Worm (Caenorhabditis elegans) whole organism, young adult: ENCODE results near the gene parn-2.

Experiments
- B0261.1 ChIP-seq: sonication (generic microtip); optimal IDR thresholded peaks from 2 replicates; lab custom pipeline; 2016; ENCODE audit warnings: mild to moderate bottlenecking, missing genetic modification characterization, moderate library complexity, missing compliant biosample characterization
- C06A6.2 ChIP-seq: fragments of 200-800 bp; sonication (Bioruptor generic); conservative IDR thresholded peaks from 2 replicates; pipeline ENCODE4 v1.3.6; 2022; ENCODE audit warnings: missing genetic modification characterization, missing compliant biosample characterization
- F39B2.1 ChIP-seq: fragments of 200-800 bp; sonication (Bioruptor generic); IDR thresholded peaks from 2 replicates; pipeline ENCODE4 v1.3.6; 2022; ENCODE audit warnings: missing genetic modification reagents, missing genetic modification characterization, missing compliant biosample characterization
- Y53F4B.3 ChIP-seq: fragments of 200-800 bp; sonication (Bioruptor generic); IDR thresholded peaks from 2 replicates; pipeline ENCODE4 v1.3.6; 2022; ENCODE audit warnings: missing genetic modification reagents, missing genetic modification characterization, missing compliant biosample characterization
- attf-3 ChIP-seq: fragments of 200-800 bp; sonication (Bioruptor generic); conservative IDR thresholded peaks from 2 replicates; pipeline ENCODE4 v1.3.6; 2022; ENCODE audit warnings: missing genetic modification reagents, missing genetic modification characterization, missing compliant biosample characterization
- ccch-3 ChIP-seq: fragments of 200-800 bp; sonication (Bioruptor generic); optimal IDR thresholded peaks from 2 replicates; lab custom pipeline; 2018; ENCODE audit warnings: mild to moderate bottlenecking, missing genetic modification characterization, missing compliant biosample characterization
- ceh-58 ChIP-seq: fragments of 200-800 bp; sonication (Bioruptor generic); IDR thresholded peaks from 2 replicates; pipeline ENCODE4 v1.3.6; 2022; ENCODE audit warnings: missing genetic modification characterization, missing compliant biosample characterization
- dox-1 ChIP-seq: fragments of 200-800 bp; sonication (Bioruptor generic); IDR thresholded peaks from 2 replicates; pipeline ENCODE4 v1.3.6; 2022; ENCODE audit warnings: missing genetic modification reagents, missing genetic modification characterization, missing compliant biosample characterization
- dpl-1 ChIP-seq: fragments of 150-350 bp; optimal IDR thresholded peaks from 2 replicates; lab custom pipeline; 2014; ENCODE audit warnings: missing biosample characterization, missing genetic modification reagents, missing genetic modification characterization
- egl-18 ChIP-seq: fragments of 200-800 bp; sonication (Bioruptor generic); IDR thresholded peaks from 2 replicates; pipeline ENCODE4 v1.3.6; 2022; ENCODE audit warnings: missing genetic modification reagents, missing genetic modification characterization, missing compliant biosample characterization
- egrh-3 ChIP-seq: fragments of 200-800 bp; sonication (Bioruptor generic); IDR thresholded peaks from 2 replicates; pipeline ENCODE4 v1.3.6; 2022; ENCODE audit warnings: missing genetic modification reagents, missing genetic modification characterization, missing compliant biosample characterization
- hrde-1 ChIP-seq: sonication (generic microtip); optimal IDR thresholded peaks from 2 replicates; lab custom pipeline; 2016; ENCODE audit warnings: missing genetic modification characterization, mild to moderate bottlenecking, missing compliant biosample characterization, moderate library complexity, missing genotype, missing genetic modification reagents, borderline replicate concordance
- let-526 ChIP-seq: fragments of 200-800 bp; sonication (Bioruptor generic); IDR thresholded peaks from 2 replicates; pipeline ENCODE4 v1.3.6; 2022; ENCODE audit warnings: missing genetic modification reagents, missing genetic modification characterization, missing compliant biosample characterization
- lin-35 ChIP-seq, 3 experiments: fragments of 150-350 bp in 2 of 3; sonication (generic microtip) in 1 of 3; optimal IDR thresholded peaks; 2 replicates each; lab custom pipeline; 2014 to 2018; ENCODE audit warnings: missing biosample characterization in 3 of 3, missing genetic modification characterization in 3 of 3, missing genetic modification reagents in 3 of 3
- lin-40 ChIP-seq: sonication (generic microtip); optimal IDR thresholded peaks from 2 replicates; lab custom pipeline; 2016; ENCODE audit warnings: missing genetic modification characterization, mild to moderate bottlenecking, missing compliant biosample characterization, missing genotype, missing genetic modification reagents
- lsy-27 ChIP-seq: sonication (generic microtip); optimal IDR thresholded peaks from 2 replicates; lab custom pipeline; 2017; ENCODE audit warnings: missing genetic modification characterization, mild to moderate bottlenecking, missing compliant biosample characterization, antibody characterized with exemption, missing genotype, borderline replicate concordance; ENCODE audit not compliant: insufficient read depth
- mcd-1 ChIP-seq: fragments of 200-800 bp; sonication (Bioruptor generic); IDR thresholded peaks from 2 replicates; pipeline ENCODE4 v1.3.6; 2022; ENCODE audit warnings: missing genetic modification reagents, missing genetic modification characterization, missing compliant biosample characterization
- mel-28 ChIP-seq: sonication (generic microtip); optimal IDR thresholded peaks from 2 replicates; lab custom pipeline; 2016; ENCODE audit warnings: borderline replicate concordance, mild to moderate bottlenecking, missing genetic modification characterization, missing compliant biosample characterization
- mes-4 ChIP-seq: sonication (generic microtip); optimal IDR thresholded peaks from 2 replicates; lab custom pipeline; 2016; ENCODE audit warnings: missing genotype, missing genetic modification characterization, missing compliant biosample characterization
- nfya-2 ChIP-seq: fragments of 200-800 bp; sonication (Bioruptor generic); IDR thresholded peaks from 2 replicates; pipeline ENCODE4 v1.3.6; 2022; ENCODE audit warnings: missing genetic modification reagents, missing genetic modification characterization, missing compliant biosample characterization
- rcor-1 ChIP-seq: fragments of 200-800 bp; sonication (Bioruptor generic); IDR thresholded peaks from 2 replicates; pipeline ENCODE4 v1.3.6; 2022; ENCODE audit warnings: missing genetic modification reagents, missing genetic modification characterization, missing compliant biosample characterization
- snpc-1.1 ChIP-seq: sonication (generic microtip); optimal IDR thresholded peaks from 2 replicates; lab custom pipeline; 2017; ENCODE audit warnings: missing genetic modification characterization, mild to moderate bottlenecking, missing compliant biosample characterization, antibody characterized with exemption, moderate library complexity, missing genotype, missing genetic modification reagents; ENCODE audit not compliant: insufficient read depth
- snpc-4 ChIP-seq, 5 experiments: fragments of 150-350 bp in 1 of 5; sonication (generic microtip) in 4 of 5; optimal IDR thresholded peaks; 2 replicates each; lab custom pipeline; 2014 to 2018; ENCODE audit warnings: missing genetic modification characterization in 5 of 5, missing biosample characterization in 3 of 5, antibody characterized with exemption in 2 of 5, mild to moderate bottlenecking in 2 of 5, missing compliant biosample characterization in 2 of 5, missing genotype in 2 of 5, moderate library complexity in 2 of 5, missing genetic modification reagents in 1 of 5
- tbp1 ChIP-seq: fragments of 200-800 bp; sonication (Bioruptor generic); optimal IDR thresholded peaks from 2 replicates; lab custom pipeline; 2018; ENCODE audit warnings: mild to moderate bottlenecking, missing genetic modification characterization, missing compliant biosample characterization
- unc-130 ChIP-seq: sonication (generic microtip); optimal IDR thresholded peaks from 2 replicates; lab custom pipeline; 2016; ENCODE audit warnings: missing genetic modification reagents, missing genetic modification characterization, missing compliant biosample characterization
- zfh-2 ChIP-seq: fragments of 200-800 bp; sonication (Bioruptor generic); conservative IDR thresholded peaks from 2 replicates; pipeline ENCODE4 v1.3.6; 2022; ENCODE audit warnings: missing genetic modification reagents, missing genetic modification characterization, missing compliant biosample characterization
- ztf-22 ChIP-seq: fragments of 200-800 bp; sonication (Bioruptor generic); optimal IDR thresholded peaks from 2 replicates; lab custom pipeline; 2018; ENCODE audit warnings: mild to moderate bottlenecking, missing genetic modification characterization, moderate library complexity, missing compliant biosample characterization

Gene parn-2

DNA sequence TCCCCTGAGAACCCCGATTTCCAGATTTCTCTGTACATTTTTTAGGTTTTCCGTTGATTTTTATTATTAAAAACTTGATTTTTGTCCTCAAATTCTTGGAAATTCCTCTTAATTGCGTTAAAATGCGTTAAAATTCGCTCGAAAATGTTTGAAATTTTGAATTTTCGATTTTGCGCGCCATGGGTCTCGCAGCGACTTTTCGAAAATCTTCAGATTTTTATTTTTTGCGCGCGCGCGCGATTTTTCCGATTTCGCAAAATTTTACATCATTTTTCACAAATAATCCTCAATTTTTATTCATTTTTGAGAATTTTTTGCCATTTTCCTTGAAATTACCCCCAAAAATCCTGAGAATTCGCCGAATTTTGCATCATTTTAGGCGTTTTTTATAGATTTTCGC is 27.6 kb upstream of the parn-2 start (continued):
- TF ChIP-seq snpc-4 (GFP tag; optimal IDR thresholded peaks at IDR 0.05; lab: Kevin White, UChicago), result no peak
- no peak for TF ChIP-seq snpc-4 (tag; optimal IDR thresholded peaks at IDR 0.05; lab: Kevin White, UChicago)
- TF ChIP-seq hrde-1 (tag; lab: Kevin White, UChicago), result no peak
- TF ChIP-seq B0261.1 (tag; lab: Kevin White, UChicago), result no peak
- TF ChIP-seq tbp1 (GFP tag; lab: Kevin White, UChicago), result peak; percentile 36
- 0 out of 2 replicates have a peak, but pooled peaks have one; percentile 38 for TF ChIP-seq rcor-1 (GFP tag; lab: Robert Waterston, UW)

DNA sequence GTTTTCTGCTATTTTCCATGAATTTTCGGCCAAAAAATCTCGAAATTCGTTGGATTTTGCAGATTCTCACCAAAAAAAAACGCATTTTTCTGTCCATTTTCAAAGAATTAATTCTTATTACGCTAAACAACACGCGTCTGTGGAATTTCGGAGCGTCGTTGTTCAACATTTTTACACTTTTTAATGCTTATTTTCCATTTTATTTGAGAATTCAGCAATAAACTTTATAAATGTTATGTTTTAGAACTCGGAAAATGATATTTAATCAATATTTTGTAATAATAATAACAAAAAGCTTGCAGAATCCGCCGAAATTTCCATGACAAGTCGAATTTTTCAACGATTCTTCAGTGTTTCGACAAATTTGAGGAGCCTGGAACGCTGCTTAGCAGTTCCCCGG is 23.9 kb upstream of the parn-2 start, which contains the start of gene ife-5:
Gene ife-5 (plus strand): TSS at position 301 of the 400 bp plus-strand sequence.
- no peak for TF ChIP-seq dox-1 (GFP tag; lab: Robert Waterston, UW)
- TF ChIP-seq let-526 (GFP tag; lab: Robert Waterston, UW), result no peak
- no peak for TF ChIP-seq unc-130 (GFP tag; lab: Kevin White, UChicago)
- no peak for TF ChIP-seq C06A6.2 (GFP tag; lab: Robert Waterston, UW)
- 0 out of 2 replicates have a peak, but pooled peaks have one; percentile 17 for TF ChIP-seq attf-3 (GFP tag; lab: Robert Waterston, UW)
- TF ChIP-seq Y53F4B.3 (GFP tag; lab: Robert Waterston, UW), result no peak
- TF ChIP-seq F39B2.1, result no peak
- TF ChIP-seq, all 124 proteins: peak for 1

DNA sequence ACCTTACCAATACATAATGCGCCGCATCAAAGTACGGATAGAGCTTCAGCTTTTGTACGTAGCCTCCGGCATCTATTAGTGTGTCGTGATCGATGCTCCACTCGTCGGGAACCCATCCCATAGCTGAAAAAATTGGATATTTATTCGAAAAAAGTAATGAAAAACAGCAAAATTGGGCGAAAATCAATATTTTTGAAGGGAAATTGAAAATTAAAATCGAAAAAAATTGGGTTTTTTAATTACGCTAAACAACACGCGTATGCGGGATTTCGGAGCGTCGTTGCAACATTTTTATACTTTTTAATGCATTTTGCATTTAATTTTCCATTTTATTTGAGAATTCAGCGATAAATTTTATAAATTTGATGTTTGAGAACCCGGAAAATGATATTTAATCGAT is 22.8 kb upstream of the parn-2 start, which contains the start of the genes tric-1B.2 and Y57A10A.29:
Gene tric-1B.2 (minus strand): TSS at position 129 of the 400 bp plus-strand sequence.
Gene Y57A10A.29 (plus strand): TSS at position 303 of the 400 bp plus-strand sequence.
- TF ChIP-seq attf-3 (GFP tag; lab: Robert Waterston, UW) (peak; percentile 90), snpc-1.1 (no peak)

DNA sequence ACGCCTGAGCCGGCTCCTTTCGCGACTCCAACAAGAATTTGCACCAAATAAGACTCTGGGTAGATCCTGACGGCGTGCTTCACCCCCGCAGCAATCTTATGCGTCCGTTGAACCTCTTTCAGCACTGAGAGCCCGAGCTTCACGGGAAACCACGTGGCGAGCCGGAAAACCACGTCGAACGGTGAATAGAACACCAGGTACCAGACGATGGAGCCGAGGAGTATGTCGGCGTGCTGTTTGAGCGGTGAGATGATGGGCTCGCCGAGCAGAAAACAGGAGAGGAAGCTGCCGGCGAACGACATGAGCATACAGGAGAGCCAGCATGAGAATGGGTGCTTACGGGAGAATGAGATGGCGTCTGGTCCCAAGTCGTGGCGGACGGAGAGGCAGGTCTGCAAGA is 22.2 kb upstream of the parn-2 start:
- TF ChIP-seq lin-35 (GFP tag; optimal IDR thresholded peaks at IDR 0.05; lab: Kevin White, UChicago), result no peak
- no peak for TF ChIP-seq lsy-27 (tag; lab: Kevin White, UChicago)
- TF ChIP-seq mcd-1, result no peak
- TF ChIP-seq lin-40 (tag; lab: Kevin White, UChicago), result no peak
- no peak for TF ChIP-seq egl-18 (GFP tag; lab: Robert Waterston, UW)
- TF ChIP-seq mes-4 (tag; lab: Kevin White, UChicago), result no peak
- peak; percentile 74 for TF ChIP-seq zfh-2
- TF ChIP-seq, all 124 proteins: peak for 1

DNA sequence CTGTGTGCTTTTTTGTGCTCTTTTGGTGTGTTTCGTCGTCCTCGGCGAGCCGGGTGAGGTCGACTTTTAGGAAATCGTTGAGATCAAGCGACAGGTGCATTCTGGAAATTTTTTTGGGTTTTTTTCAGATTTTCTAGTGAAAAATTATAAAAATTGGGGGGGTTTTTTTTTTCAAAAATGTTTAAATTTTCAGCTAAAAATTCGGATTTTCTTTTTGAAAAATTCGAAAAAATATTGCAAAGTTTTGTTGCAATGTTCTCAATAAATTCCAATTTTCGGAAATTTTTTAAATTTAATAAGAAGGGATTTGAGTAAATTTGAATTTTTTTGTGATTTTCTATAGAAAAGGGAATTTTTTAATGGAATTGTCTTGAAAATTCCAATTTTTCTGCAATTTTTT is 18.5 kb upstream of the parn-2 start, which contains the start of gene Y57A10A.27:
Gene Y57A10A.27 (minus strand): TSS at position 101 of the 400 bp plus-strand sequence.
- TF ChIP-seq nfya-2 (GFP tag; lab: Robert Waterston, UW), result no peak
- no peak for TF ChIP-seq F39B2.1
- TF ChIP-seq mel-28, result no peak
- TF ChIP-seq C06A6.2 (GFP tag; lab: Robert Waterston, UW), result no peak
- TF ChIP-seq let-526 (GFP tag; lab: Robert Waterston, UW), result no peak
- no peak for TF ChIP-seq hrde-1 (tag; lab: Kevin White, UChicago)
- TF ChIP-seq ztf-22 (GFP tag; lab: Kevin White, UChicago), result no peak
- no peak for TF ChIP-seq dpl-1 (GFP tag; lab: Kevin White, UChicago)
- TF ChIP-seq ccch-3, result no peak

DNA sequence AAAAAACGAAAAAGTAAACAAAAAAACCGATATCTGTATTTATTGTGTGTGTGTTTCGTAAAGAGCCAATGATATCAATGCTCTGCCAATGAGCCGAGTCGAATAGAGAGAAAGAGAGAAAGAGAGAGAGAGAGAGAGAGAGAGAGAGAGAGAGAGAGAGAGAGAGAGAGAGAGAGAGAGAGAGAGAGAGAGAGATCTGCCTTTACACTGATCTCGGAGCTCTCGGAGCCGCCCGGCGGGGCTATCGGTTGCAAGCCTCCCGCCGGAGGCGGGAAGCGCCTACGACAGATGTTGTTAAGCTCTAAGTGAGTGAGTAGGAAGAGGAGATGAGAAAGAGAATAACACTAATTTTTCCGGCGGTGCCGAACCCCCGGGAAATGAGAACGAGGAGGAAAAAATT is 12.4 kb upstream of the parn-2 start:
- TF ChIP-seq ceh-58 (GFP tag; lab: Robert Waterston, UW) (no peak), egrh-3 (GFP tag; lab: Robert Waterston, UW) (peak; percentile 86; the same call in 1 of the 2 replicates)
